Fruit fly (Drosophila melanogaster): ENCODE results near the gene CG17028.

The CG17028 gene

DNA sequence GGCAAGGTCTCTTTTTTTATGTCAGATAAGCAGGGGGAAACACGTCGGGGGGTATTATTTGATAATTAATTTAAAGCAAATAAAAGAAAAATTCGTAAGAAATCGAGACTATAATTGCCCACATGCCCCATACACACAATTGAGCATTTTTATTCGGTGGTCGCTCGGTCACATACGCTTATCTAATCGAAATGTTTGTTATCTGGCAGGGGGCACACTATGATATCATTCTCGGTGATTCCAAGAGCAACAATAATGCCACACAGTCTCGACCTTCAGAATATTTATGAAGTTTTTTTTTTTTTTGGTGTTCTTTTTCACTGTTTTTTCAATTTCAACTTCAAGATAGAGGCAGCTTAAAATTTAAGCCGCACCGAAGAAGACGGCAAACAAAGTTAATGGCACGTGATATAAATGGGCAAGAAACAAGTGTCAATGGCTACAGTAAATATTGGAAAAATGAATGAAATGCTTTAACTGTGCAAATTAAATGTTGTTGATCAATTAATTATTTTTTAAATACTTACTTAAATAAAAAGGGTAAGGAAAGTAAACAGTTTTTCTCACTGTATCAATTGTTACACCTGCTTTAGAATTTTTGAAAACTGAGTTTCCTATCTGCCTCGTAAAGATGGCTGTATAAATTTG lies 21.2 kb downstream of the CG17028 start:
- no peak for TF ChIP-seq Ets21C (GFP tag; optimal IDR thresholded peaks at IDR 0.05)
- TF ChIP-seq CG11294 (GFP tag; IDR thresholded peaks at IDR 0.05): no peak
- peak; percentile 37 for TF ChIP-seq CG8632 (GFP tag; optimal IDR thresholded peaks at IDR 0.05)
- TF ChIP-seq CG11902 (GFP tag; optimal IDR thresholded peaks at IDR 0.05): no peak
- TF ChIP-seq CG32006 (GFP tag; optimal IDR thresholded peaks at IDR 0.05): no peak
- no peak for TF ChIP-seq pdm3 (GFP tag; optimal IDR thresholded peaks at IDR 0.05)
- TF ChIP-seq CG11762 (GFP tag; optimal IDR thresholded peaks at IDR 0.05; ENCODE audit: insufficient read depth): no peak
- TF ChIP-seq Met (GFP tag; optimal IDR thresholded peaks at IDR 0.05): peak; percentile 32
- peak; percentile 38 for TF ChIP-seq esn (GFP tag; optimal IDR thresholded peaks at IDR 0.05)
- TF ChIP-seq net (GFP tag; optimal IDR thresholded peaks at IDR 0.05): no peak
- TF ChIP-seq vri (GFP tag; optimal IDR thresholded peaks at IDR 0.05): peak; percentile 76
- no peak for TF ChIP-seq CG34406 (GFP tag; optimal IDR thresholded peaks at IDR 0.05)
- TF ChIP-seq dsx (GFP tag; optimal IDR thresholded peaks at IDR 0.05; ENCODE audit: poor library complexity, severe bottlenecking): no peak
- no peak for TF ChIP-seq CG6854 (GFP tag; optimal IDR thresholded peaks at IDR 0.05)
- no peak for TF ChIP-seq CG16779 (tag; optimal IDR thresholded peaks at IDR 0.05)
- no peak for TF ChIP-seq CG15336 (GFP tag; IDR thresholded peaks at IDR 0.05)
- no peak for TF ChIP-seq CG6808 (GFP tag; optimal IDR thresholded peaks at IDR 0.05)
- peak; percentile 69 for TF ChIP-seq Eip78C (GFP tag)
- no peak for TF ChIP-seq CG10631 (GFP tag; optimal IDR thresholded peaks at IDR 0.05)
- TF ChIP-seq fkh (GFP tag; optimal IDR thresholded peaks at IDR 0.05): peak; percentile 79
- TF ChIP-seq topi (GFP tag; optimal IDR thresholded peaks at IDR 0.05): no peak
- no peak for TF ChIP-seq CG4318 (GFP tag; optimal IDR thresholded peaks at IDR 0.05)
- no peak for TF ChIP-seq CG6163 (GFP tag; IDR thresholded peaks at IDR 0.05)

DNA sequence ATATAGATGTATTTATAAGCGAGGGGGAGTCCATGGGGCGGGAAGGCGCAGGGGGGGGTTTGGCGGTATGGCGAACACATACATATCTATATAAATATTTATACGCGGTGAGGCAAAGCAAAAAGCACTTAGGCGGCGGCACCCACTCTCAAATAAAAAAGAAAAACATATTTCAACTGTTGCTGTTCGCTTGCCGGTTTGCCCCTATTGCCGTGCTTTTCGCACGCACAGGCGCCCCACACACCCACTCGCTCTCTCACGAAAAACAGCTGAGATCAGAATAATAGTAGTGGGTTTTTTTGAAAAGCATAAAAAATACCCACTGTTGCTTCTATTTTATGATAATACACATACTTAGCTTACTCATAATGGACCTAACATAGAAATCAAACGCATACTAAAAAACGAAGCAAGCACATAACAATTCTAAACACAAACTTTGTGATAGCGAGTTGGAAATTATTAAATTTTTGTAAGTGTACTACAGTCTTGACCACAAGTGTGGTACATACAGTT lies 22.9 kb downstream of the CG17028 start:
- TF ChIP-seq vri (GFP tag; optimal IDR thresholded peaks at IDR 0.05) (peak; percentile 59), CG9139 (GFP tag; optimal IDR thresholded peaks at IDR 0.05) (no peak), CG6276 (GFP tag; optimal IDR thresholded peaks at IDR 0.05) (peak; percentile 88), CG6792 (GFP tag; optimal IDR thresholded peaks at IDR 0.05) (peak; percentile 37), CG6808 (GFP tag; optimal IDR thresholded peaks at IDR 0.05) (no peak), CG8119 (GFP tag; IDR thresholded peaks at IDR 0.05) (peak; percentile 91), fd85E (GFP tag; optimal IDR thresholded peaks at IDR 0.05) (no peak), Smox (GFP tag; optimal IDR thresholded peaks at IDR 0.05) (peak; percentile 45), spab (GFP tag; optimal IDR thresholded peaks at IDR 0.05) (no peak), CG3919 (GFP tag; optimal IDR thresholded peaks at IDR 0.05) (peak; percentile 45), Hr4 (GFP tag; optimal IDR thresholded peaks at IDR 0.05) (peak; percentile 92), dac (GFP tag; optimal IDR thresholded peaks at IDR 0.05) (peak; percentile 61), lz (GFP tag; optimal IDR thresholded peaks at IDR 0.05) (peak; percentile 32), CG15336 (GFP tag; IDR thresholded peaks at IDR 0.05) (peak; percentile 91), dsx (GFP tag; optimal IDR thresholded peaks at IDR 0.05; ENCODE audit: poor library complexity, severe bottlenecking) (no peak), Sox14 (GFP tag; optimal IDR thresholded peaks at IDR 0.05) (peak; percentile 62), Ets96B (tag; optimal IDR thresholded peaks at IDR 0.05) (no peak), acj6 (GFP tag; optimal IDR thresholded peaks at IDR 0.05) (peak; percentile 55), CG4318 (GFP tag; optimal IDR thresholded peaks at IDR 0.05) (peak; percentile 61), Eip93F (GFP tag; optimal IDR thresholded peaks at IDR 0.05) (no peak), OdsH (GFP tag; optimal IDR thresholded peaks at IDR 0.05) (peak; percentile 70), Sox15 (GFP tag; optimal IDR thresholded peaks at IDR 0.05) (peak; percentile 23), CG8632 (GFP tag; optimal IDR thresholded peaks at IDR 0.05) (no peak), CG11762 (GFP tag; optimal IDR thresholded peaks at IDR 0.05; ENCODE audit: insufficient read depth) (no peak), salr (GFP tag; optimal IDR thresholded peaks at IDR 0.05) (peak in 1 of 2 experiments; percentile 60), Hr38 (GFP tag; optimal IDR thresholded peaks at IDR 0.05) (peak; percentile 16), CG11294 (GFP tag; IDR thresholded peaks at IDR 0.05) (peak; percentile 78), Hr39 (GFP tag; optimal IDR thresholded peaks at IDR 0.05) (peak; percentile 50), Met (GFP tag; optimal IDR thresholded peaks at IDR 0.05) (peak; percentile 53), Sox102F (GFP tag; optimal IDR thresholded peaks at IDR 0.05) (no peak), CG34406 (GFP tag; optimal IDR thresholded peaks at IDR 0.05) (no peak), achi (GFP tag; optimal IDR thresholded peaks at IDR 0.05) (peak; percentile 67), Ets21C (GFP tag; optimal IDR thresholded peaks at IDR 0.05) (no peak), CG1621 (tag; optimal IDR thresholded peaks at IDR 0.05) (no peak), fd59A (GFP tag; optimal IDR thresholded peaks at IDR 0.05) (no peak), CG8319 (GFP tag; optimal IDR thresholded peaks at IDR 0.05) (no peak)
